Worm (Caenorhabditis elegans) whole organism, early embryonic: ENCODE results near the gene C15C8.8.

ENCODE experiments used
- B0310.2 ChIP-seq: sonication (generic microtip); optimal IDR thresholded peaks from 2 replicates; lab custom pipeline; 2016; ENCODE audit warnings: mild to moderate bottlenecking, missing genetic modification characterization, missing compliant biosample characterization
- F13C5.2 ChIP-seq: sonication (generic microtip); optimal IDR thresholded peaks from 2 replicates; lab custom pipeline; 2017; ENCODE audit warnings: mild to moderate bottlenecking, missing genetic modification characterization, inconsistent platforms, missing compliant biosample characterization
- aly-1 ChIP-seq: sonication (generic microtip); optimal IDR thresholded peaks from 2 replicates; lab custom pipeline; 2016; ENCODE audit warnings: missing genetic modification characterization, missing compliant biosample characterization
- ama-1 ChIP-seq: fragments of 150-350 bp; optimal IDR thresholded peaks from 2 replicates; lab custom pipeline; 2014
- ceh-36 ChIP-seq: sonication (generic microtip); optimal IDR thresholded peaks from 2 replicates; lab custom pipeline; 2016; ENCODE audit warnings: missing genetic modification characterization, inconsistent platforms, missing compliant biosample characterization
- ets-7 ChIP-seq: sonication (generic microtip); optimal IDR thresholded peaks from 2 replicates; lab custom pipeline; 2016; ENCODE audit warnings: missing genotype, missing genetic modification characterization, missing compliant biosample characterization
- flt-1 ChIP-seq: fragments of 200-800 bp; sonication (Bioruptor generic); IDR thresholded peaks from 2 replicates; pipeline ENCODE4 v1.3.6; 2022; ENCODE audit warnings: missing genetic modification characterization, missing compliant biosample characterization
- hmg-4 ChIP-seq: fragments of 200-800 bp; sonication (Bioruptor generic); optimal IDR thresholded peaks from 2 replicates; lab custom pipeline; 2018; ENCODE audit warnings: mild to moderate bottlenecking, missing genetic modification characterization, missing compliant biosample characterization
- hnd-1 ChIP-seq: sonication (generic microtip); optimal IDR thresholded peaks from 2 replicates; lab custom pipeline; 2016; ENCODE audit warnings: missing genetic modification characterization, missing compliant biosample characterization
- scrt-1 ChIP-seq: fragments of 200-800 bp; sonication (Bioruptor generic); IDR thresholded peaks from 2 replicates; pipeline ENCODE4 v1.3.6; 2022; ENCODE audit warnings: missing genetic modification characterization, missing compliant biosample characterization
- tbx-37 ChIP-seq: fragments of 200-800 bp; sonication (Bioruptor generic); conservative IDR thresholded peaks from 2 replicates; pipeline ENCODE4 v1.3.6; 2022; ENCODE audit warnings: missing genetic modification reagents, missing genetic modification characterization, missing compliant biosample characterization

ce11 chrV:12759660-12760059, 7.4 kb upstream of the C15C8.8 start, which contains the start of gene papl-1:
- TF ChIP-seq ama-1 (lab: Kevin White, UChicago) (no peak), ceh-36 (no peak), flt-1 (GFP tag; lab: Robert Waterston, UW) (no peak), aly-1 (tag; lab: Kevin White, UChicago) (no peak), tbx-37 (GFP tag; lab: Robert Waterston, UW) (no peak), scrt-1 (GFP tag; lab: Robert Waterston, UW) (no peak), F13C5.2 (tag; lab: Kevin White, UChicago) (no peak), hnd-1 (tag; lab: Kevin White, UChicago) (no peak), B0310.2 (tag; lab: Kevin White, UChicago) (no peak), hmg-4 (no peak), ets-7 (no peak)
